Worm (Caenorhabditis elegans) whole organism, L2 larva: ENCODE measurements around the gene W03D2.9.

Experiments used
- C34F6.9 ChIP-seq: fragments of 150-350 bp; optimal IDR thresholded peaks from 2 replicates; lab custom pipeline; 2014; ENCODE audit warnings: missing biosample characterization, missing genetic modification characterization
- F13H6.1 ChIP-seq: sonication (generic microtip); optimal IDR thresholded peaks from 2 replicates; lab custom pipeline; 2016; ENCODE audit warnings: missing genetic modification characterization, missing compliant biosample characterization
- R02D3.7 ChIP-seq: fragments of 150-350 bp; optimal IDR thresholded peaks from 2 replicates; lab custom pipeline; 2014; ENCODE audit warnings: missing biosample characterization, missing genetic modification characterization
- Y55F3AM.14 ChIP-seq: fragments of 200-800 bp; sonication (Bioruptor generic); optimal IDR thresholded peaks from 2 replicates; lab custom pipeline; 2018; ENCODE audit warnings: mild to moderate bottlenecking, missing genetic modification characterization, missing compliant biosample characterization
- alr-1 ChIP-seq: fragments of 150-350 bp; optimal IDR thresholded peaks from 2 replicates; lab custom pipeline; 2014; ENCODE audit warnings: missing biosample characterization, missing genetic modification characterization
- blmp-1 ChIP-seq: sonication (generic microtip); optimal IDR thresholded peaks from 2 replicates; lab custom pipeline; 2017; ENCODE audit warnings: missing genetic modification characterization, mild to moderate bottlenecking, missing compliant biosample characterization, antibody characterized with exemption, moderate library complexity; ENCODE audit not compliant: insufficient read depth
- ceh-82 ChIP-seq: fragments of 150-350 bp; optimal IDR thresholded peaks from 2 replicates; lab custom pipeline; 2014; ENCODE audit warnings: missing biosample characterization, missing genetic modification characterization
- crh-2 ChIP-seq: sonication (generic microtip); optimal IDR thresholded peaks from 2 replicates; lab custom pipeline; 2017; ENCODE audit warnings: missing biosample characterization, missing genetic modification characterization
- dmd-4 ChIP-seq: sonication (generic microtip); optimal IDR thresholded peaks from 2 replicates; lab custom pipeline; 2017; ENCODE audit warnings: missing biosample characterization, missing genetic modification characterization
- egl-27 ChIP-seq: sonication (generic microtip); optimal IDR thresholded peaks from 3 replicates; lab custom pipeline; 2017; ENCODE audit warnings: missing biosample characterization, missing genetic modification reagents, missing genetic modification characterization
- fos-1 ChIP-seq: fragments of 150-350 bp; optimal IDR thresholded peaks from 2 replicates; lab custom pipeline; 2014; ENCODE audit warnings: missing biosample characterization, missing genetic modification characterization
- gmeb-1 ChIP-seq: fragments of 150-350 bp; optimal IDR thresholded peaks from 2 replicates; lab custom pipeline; 2014; ENCODE audit warnings: missing biosample characterization, missing genetic modification characterization
- lin-11 ChIP-seq: fragments of 150-350 bp; sonication (generic microtip); optimal IDR thresholded peaks from 2 replicates; lab custom pipeline; 2014; ENCODE audit warnings: missing biosample characterization, missing genetic modification characterization, inconsistent platforms, mixed read lengths
- lin-13 ChIP-seq: fragments of 150-350 bp; optimal IDR thresholded peaks from 2 replicates; lab custom pipeline; 2014; ENCODE audit warnings: missing biosample characterization, missing genetic modification reagents, missing genetic modification characterization
- lin-39 ChIP-seq: fragments of 150-350 bp; optimal IDR thresholded peaks from 2 replicates; lab custom pipeline; 2014; ENCODE audit warnings: missing biosample characterization, missing genetic modification reagents, missing genetic modification characterization
- lsy-2 ChIP-seq, 2 experiments: fragments of 150-350 bp in 1 of 2; sonication (generic microtip) in 1 of 2; optimal IDR thresholded peaks; 2 replicates each; lab custom pipeline; 2014 to 2017; ENCODE audit warnings: missing biosample characterization in 2 of 2, missing genetic modification characterization in 2 of 2
- mab-5 ChIP-seq: fragments of 150-350 bp; optimal IDR thresholded peaks from 2 replicates; lab custom pipeline; 2014; ENCODE audit warnings: missing biosample characterization, missing genetic modification characterization
- mbf-1 ChIP-seq: sonication (generic microtip); optimal IDR thresholded peaks from 2 replicates; lab custom pipeline; 2017; ENCODE audit warnings: missing biosample characterization, missing genetic modification characterization
- mdl-1 ChIP-seq, 2 experiments: fragments of 150-350 bp in 1 of 2; sonication (generic microtip) in 1 of 2; optimal IDR thresholded peaks; 2 replicates each; lab custom pipeline; 2017; ENCODE audit warnings: missing biosample characterization in 2 of 2, missing genetic modification characterization in 2 of 2
- nhr-10 ChIP-seq: sonication (generic microtip); optimal IDR thresholded peaks from 2 replicates; lab custom pipeline; 2017; ENCODE audit warnings: missing biosample characterization, missing genetic modification characterization
- nhr-129 ChIP-seq: fragments of 150-350 bp; optimal IDR thresholded peaks from 2 replicates; lab custom pipeline; 2014; ENCODE audit warnings: missing biosample characterization, missing genetic modification characterization
- nhr-23 ChIP-seq: fragments of 150-350 bp; optimal IDR thresholded peaks from 2 replicates; lab custom pipeline; 2014; ENCODE audit warnings: missing biosample characterization, missing genetic modification reagents, missing genetic modification characterization
- nhr-237 ChIP-seq: fragments of 150-350 bp; optimal IDR thresholded peaks from 2 replicates; lab custom pipeline; 2014; ENCODE audit warnings: missing biosample characterization, missing genetic modification characterization
- nhr-25 ChIP-seq: fragments of 150-350 bp; sonication (generic microtip); optimal IDR thresholded peaks from 3 replicates; lab custom pipeline; 2014; ENCODE audit warnings: missing biosample characterization, missing genetic modification characterization
- nhr-77 ChIP-seq: fragments of 150-350 bp; optimal IDR thresholded peaks from 2 replicates; lab custom pipeline; 2014; ENCODE audit warnings: missing biosample characterization, missing genetic modification characterization
- sem-4 ChIP-seq: fragments of 150-350 bp; optimal IDR thresholded peaks from 2 replicates; lab custom pipeline; 2014; ENCODE audit warnings: missing biosample characterization, missing genetic modification reagents, missing genetic modification characterization
- skn-1 ChIP-seq: sonication (generic microtip); optimal IDR thresholded peaks from 2 replicates; lab custom pipeline; 2017; ENCODE audit warnings: missing biosample characterization, missing genetic modification characterization
- sma-3 ChIP-seq: sonication (generic microtip); optimal IDR thresholded peaks from 2 replicates; lab custom pipeline; 2016; ENCODE audit warnings: missing genetic modification reagents, missing genetic modification characterization, missing compliant biosample characterization
- sma-9 ChIP-seq, 2 experiments: fragments of 150-350 bp in 1 of 2; sonication (generic microtip) in 1 of 2; optimal IDR thresholded peaks; 2 replicates each; lab custom pipeline; 2014 to 2016; ENCODE audit warnings: missing genetic modification characterization in 2 of 2, mild to moderate bottlenecking in 1 of 2, missing biosample characterization in 1 of 2, missing compliant biosample characterization in 1 of 2, missing genetic modification reagents in 1 of 2, moderate library complexity in 1 of 2
- snpc-4 ChIP-seq: fragments of 150-350 bp; optimal IDR thresholded peaks from 2 replicates; lab custom pipeline; 2014; ENCODE audit warnings: missing biosample characterization, missing genetic modification characterization
- unc-39 ChIP-seq: fragments of 150-350 bp; optimal IDR thresholded peaks from 2 replicates; lab custom pipeline; 2014; ENCODE audit warnings: missing biosample characterization, missing genetic modification characterization
- unc-55 ChIP-seq: fragments of 150-350 bp; sonication (generic microtip); optimal IDR thresholded peaks from 3 replicates; lab custom pipeline; 2014; ENCODE audit warnings: missing biosample characterization, missing genetic modification reagents, missing genetic modification characterization
- zag-1 ChIP-seq: fragments of 150-350 bp; optimal IDR thresholded peaks from 2 replicates; lab custom pipeline; 2014; ENCODE audit warnings: missing biosample characterization, missing genetic modification characterization
- ztf-4 ChIP-seq: fragments of 150-350 bp; optimal IDR thresholded peaks from 2 replicates; lab custom pipeline; 2014; ENCODE audit warnings: missing biosample characterization, missing genetic modification characterization

The W03D2.9 gene

DNA sequence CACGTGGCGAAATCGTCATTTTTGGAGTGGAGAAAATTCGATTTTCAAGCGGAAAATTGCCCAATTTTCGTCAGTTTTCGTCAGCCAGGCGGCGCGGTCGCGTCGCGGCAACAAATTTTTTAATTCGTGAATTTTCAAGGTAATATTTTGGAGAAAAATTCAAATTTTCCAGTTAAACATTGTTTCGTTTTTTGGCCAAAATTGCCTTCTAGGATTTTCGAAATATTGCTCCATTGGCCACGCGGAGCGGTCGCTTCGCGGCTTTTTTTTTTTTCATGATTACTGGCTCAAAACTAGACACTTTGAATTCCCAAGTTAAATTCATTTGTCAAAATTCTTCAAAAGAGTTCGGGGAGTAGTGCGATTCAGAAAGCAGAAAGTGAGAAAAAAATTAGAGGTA lies 26.9 kb downstream of the W03D2.9 start:
- no peak for TF ChIP-seq unc-55
- TF ChIP-seq nhr-25 (tag; lab: Kevin White, UChicago): no peak
- no peak for TF ChIP-seq nhr-129 (tag; lab: Kevin White, UChicago)
- no peak for TF ChIP-seq gmeb-1 (tag; lab: Kevin White, UChicago)
- no peak for TF ChIP-seq zag-1
- no peak for TF ChIP-seq sma-3 (GFP tag; lab: Kevin White, UChicago)
- TF ChIP-seq Y55F3AM.14 (GFP tag; lab: Kevin White, UChicago): no peak
- TF ChIP-seq nhr-23 (tag; lab: Kevin White, UChicago): no peak
- no peak for TF ChIP-seq sma-9 (GFP tag; optimal IDR thresholded peaks at IDR 0.05; lab: Kevin White, UChicago)
- TF ChIP-seq sma-9 (tag; optimal IDR thresholded peaks at IDR 0.05; lab: Kevin White, UChicago): no peak
- no peak for TF ChIP-seq skn-1 (tag; lab: Kevin White, UChicago)
- TF ChIP-seq crh-2 (tag; lab: Kevin White, UChicago): no peak
- TF ChIP-seq sem-4 (tag; lab: Kevin White, UChicago): no peak
- no peak for TF ChIP-seq lin-39 (tag; lab: Kevin White, UChicago)
- TF ChIP-seq nhr-77 (tag; lab: Kevin White, UChicago): no peak
- TF ChIP-seq alr-1 (tag; lab: Kevin White, UChicago): no peak
- TF ChIP-seq dmd-4: no peak
- no peak for TF ChIP-seq blmp-1 (tag; lab: Kevin White, UChicago)
- TF ChIP-seq unc-39 (tag; lab: Kevin White, UChicago): no peak

DNA sequence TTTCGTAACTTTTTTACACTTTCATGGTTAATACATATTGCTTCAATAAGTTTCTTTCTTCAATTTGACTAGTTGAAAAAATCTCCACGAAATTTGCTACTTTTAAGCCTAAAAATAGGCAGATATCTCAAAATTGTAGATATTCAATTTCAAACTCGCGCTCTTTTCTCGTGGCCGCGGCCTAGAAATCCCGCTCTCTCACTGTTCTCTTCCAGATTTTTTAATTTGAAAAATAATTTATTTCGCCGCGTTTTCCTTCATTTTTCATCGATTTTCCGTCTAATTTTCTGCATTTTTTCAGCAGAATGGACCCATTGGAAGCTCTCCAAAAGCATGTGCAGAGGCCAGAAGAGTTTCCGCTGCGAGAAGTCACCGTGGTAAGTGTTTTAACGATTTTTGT lies 32.2 kb downstream of the W03D2.9 start, which contains the start of gene cdc-73:
Gene cdc-73 (plus strand): TSS at position 302 of the 400 bp plus-strand sequence.
- TF ChIP-seq C34F6.9 (tag; lab: Kevin White, UChicago): peak; percentile 37
- TF ChIP-seq unc-55: peak; percentile 58
- TF ChIP-seq gmeb-1 (tag; lab: Kevin White, UChicago): peak; percentile 89
- peak; percentile 17 for TF ChIP-seq mab-5
- TF ChIP-seq nhr-25 (tag; lab: Kevin White, UChicago): no peak
- no peak for TF ChIP-seq crh-2 (tag; lab: Kevin White, UChicago)
- no peak for TF ChIP-seq nhr-129 (tag; lab: Kevin White, UChicago)
- TF ChIP-seq lsy-2 (tag; optimal IDR thresholded peaks at IDR 0.05; lab: Kevin White, UChicago): peak; percentile 6 to 63
- no peak for TF ChIP-seq fos-1 (tag; lab: Kevin White, UChicago)
- TF ChIP-seq sma-3 (GFP tag; lab: Kevin White, UChicago): peak; percentile 22
- TF ChIP-seq F13H6.1: peak; percentile 20
- TF ChIP-seq snpc-4 (tag; lab: Kevin White, UChicago): peak; percentile 5

DNA sequence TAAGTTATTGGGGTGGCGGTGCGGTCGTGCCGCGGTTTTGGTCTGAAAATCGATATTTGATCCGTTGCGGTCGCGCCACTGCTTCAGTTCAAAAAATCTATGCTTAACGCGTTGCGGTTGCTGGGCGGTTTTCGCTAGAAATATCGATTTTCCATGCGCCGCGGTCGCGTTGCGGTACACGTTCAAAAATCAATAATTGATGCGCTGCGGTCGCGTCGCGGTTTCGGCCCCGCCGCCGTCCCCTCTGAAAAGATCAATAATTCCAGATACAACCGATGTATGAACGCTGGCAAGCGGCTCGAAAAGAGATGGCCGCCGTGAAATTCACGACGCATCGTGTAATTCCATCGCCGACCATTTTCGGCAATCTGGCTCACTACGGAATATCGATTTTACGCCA lies 33.5 kb downstream of the W03D2.9 start:
- TF ChIP-seq nhr-237 (tag; lab: Kevin White, UChicago) (no peak), lin-11 (tag; lab: Kevin White, UChicago) (no peak), skn-1 (tag; lab: Kevin White, UChicago) (no peak)

DNA sequence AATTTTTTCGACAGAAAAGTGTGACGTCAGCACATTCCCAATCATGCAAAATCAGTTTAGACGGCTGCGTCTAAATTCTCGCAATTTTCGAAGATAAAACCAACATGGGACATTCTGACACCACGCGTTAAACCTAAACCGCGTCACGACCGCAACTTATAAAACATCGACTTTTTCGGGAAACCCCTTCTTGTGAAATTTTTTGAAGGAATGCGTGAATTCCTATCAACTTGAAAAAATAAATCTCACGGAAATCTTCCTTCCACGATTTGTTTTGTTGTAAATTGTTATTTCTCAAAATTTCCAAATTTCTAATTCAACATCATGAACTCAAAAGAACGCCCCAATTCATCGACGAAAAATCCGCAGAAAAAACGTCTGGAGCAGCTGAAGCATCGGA lies 34.5 kb downstream of the W03D2.9 start, which contains the start of gene F35F11.2:
Gene F35F11.2 (plus strand): TSS at position 301 of the 400 bp plus-strand sequence.
- no peak for TF ChIP-seq nhr-10
- TF ChIP-seq mab-5: no peak
- no peak for TF ChIP-seq egl-27 (tag; lab: Kevin White, UChicago)

DNA sequence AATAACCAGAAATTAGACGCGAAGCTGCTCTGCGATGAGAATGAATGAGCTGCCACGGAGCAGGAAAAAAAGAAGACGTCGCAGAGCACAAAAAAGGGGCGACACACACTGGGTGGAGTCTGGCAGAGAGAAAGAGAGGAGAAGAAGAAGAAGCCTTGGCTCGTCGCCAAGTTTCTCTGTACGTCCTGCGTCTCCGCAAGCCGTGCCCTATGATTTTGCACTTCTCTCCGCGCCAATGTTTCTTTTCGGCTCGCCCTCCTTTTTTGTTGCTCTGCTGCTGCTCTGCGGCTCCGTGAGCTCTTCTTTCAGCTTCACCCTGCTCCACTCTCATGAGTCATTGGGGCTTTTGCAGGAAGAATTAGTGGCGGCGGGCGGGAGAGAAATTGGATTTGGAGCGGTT lies 39.6 kb downstream of the W03D2.9 start, which contains the start of gene hlh-30:
Gene hlh-30 (minus strand): TSS at position 69 of the 400 bp plus-strand sequence.
- peak; percentile 62 for TF ChIP-seq zag-1
- TF ChIP-seq Y55F3AM.14 (GFP tag; lab: Kevin White, UChicago): peak; percentile 20
- TF ChIP-seq ceh-82: no peak
- peak; percentile 56 for TF ChIP-seq fos-1 (tag; lab: Kevin White, UChicago)
- TF ChIP-seq nhr-25 (tag; lab: Kevin White, UChicago): no peak
- TF ChIP-seq C34F6.9 (tag; lab: Kevin White, UChicago): peak; percentile 73
- peak; percentile 76 for TF ChIP-seq sma-9 (GFP tag; optimal IDR thresholded peaks at IDR 0.05; lab: Kevin White, UChicago)
- no peak for TF ChIP-seq sma-9 (tag; optimal IDR thresholded peaks at IDR 0.05; lab: Kevin White, UChicago)
- TF ChIP-seq F13H6.1: peak; percentile 72
- peak; percentile 28 to 69 for TF ChIP-seq lsy-2 (tag; optimal IDR thresholded peaks at IDR 0.05; lab: Kevin White, UChicago)
- peak; percentile 20 for TF ChIP-seq lin-13 (GFP tag; lab: Kevin White, UChicago)
- no peak for TF ChIP-seq nhr-77 (tag; lab: Kevin White, UChicago)
- TF ChIP-seq mbf-1 (tag; lab: Kevin White, UChicago): no peak
- TF ChIP-seq blmp-1 (tag; lab: Kevin White, UChicago): no peak
- peak; percentile 76 for TF ChIP-seq unc-55
- TF ChIP-seq ztf-4: peak; percentile 7
- TF ChIP-seq lin-11 (tag; lab: Kevin White, UChicago): peak; percentile 63
- TF ChIP-seq crh-2 (tag; lab: Kevin White, UChicago): peak; percentile 38
- no peak for TF ChIP-seq R02D3.7 (tag; lab: Kevin White, UChicago)
- peak; percentile 48 for TF ChIP-seq nhr-129 (tag; lab: Kevin White, UChicago)
- peak; percentile 5 to 33 for TF ChIP-seq mdl-1 (tag; optimal IDR thresholded peaks at IDR 0.05; lab: Kevin White, UChicago)
